Fruit fly (Drosophila melanogaster) whole organism, prepupa: ENCODE measurements around the gene CG43851.

Experiments used
- CG4318 ChIP-seq: fragments of 200-800 bp; sonication (Bioruptor generic); optimal IDR thresholded peaks from 3 replicates; lab custom pipeline; 2017; ENCODE audit warnings: missing biosample characterization, mild to moderate bottlenecking, missing genetic modification characterization
- Hr39 ChIP-seq: fragments of 200-800 bp; sonication (Bioruptor generic); optimal IDR thresholded peaks from 2 replicates; lab custom pipeline; 2016; ENCODE audit warnings: missing biosample characterization, missing genetic modification characterization

DNA sequence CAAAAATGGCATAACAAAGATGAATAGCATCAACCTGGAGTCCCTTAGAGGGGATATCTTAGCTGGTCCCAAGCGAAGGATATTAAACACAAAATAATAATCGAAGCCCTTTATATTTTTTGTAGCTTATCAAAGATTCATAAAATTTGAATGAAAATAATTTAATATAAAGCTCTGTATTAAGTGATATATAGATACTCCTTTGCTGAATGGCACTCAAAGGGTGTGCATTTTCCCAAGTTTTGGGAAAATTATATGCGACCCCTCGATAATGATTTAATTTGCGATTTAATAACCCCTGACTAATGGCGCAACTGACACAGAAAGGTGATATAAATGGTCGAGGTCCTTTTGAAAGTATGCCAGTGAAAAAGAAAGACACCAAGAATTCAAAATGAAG is 6.1 kb downstream of the CG43851 start, which contains the start of gene Or23a:
- no peak for TF ChIP-seq Hr39
- TF ChIP-seq CG4318 (GFP tag; lab: Kevin White, UChicago) = no peak
